Worm (Caenorhabditis elegans) whole organism, young adult: ENCODE measurements around the gene Y67D2.2.

Experiments
- B0261.1 ChIP-seq: sonication (generic microtip); optimal IDR thresholded peaks from 2 replicates; lab custom pipeline; 2016; ENCODE audit warnings: mild to moderate bottlenecking, missing genetic modification characterization, moderate library complexity, missing compliant biosample characterization
- C17E4.6 ChIP-seq: fragments of 200-800 bp; sonication (Bioruptor generic); IDR thresholded peaks from 2 replicates; pipeline ENCODE4 v1.3.6; 2022; ENCODE audit warnings: missing genetic modification reagents, missing genetic modification characterization, missing compliant biosample characterization
- D2030.7 ChIP-seq: fragments of 200-800 bp; sonication (Bioruptor generic); IDR thresholded peaks from 2 replicates; pipeline ENCODE4 v1.3.6; 2022; ENCODE audit warnings: missing genetic modification reagents, missing genetic modification characterization, missing compliant biosample characterization
- F10E7.11 ChIP-seq: sonication (generic microtip); optimal IDR thresholded peaks from 2 replicates; lab custom pipeline; 2017; ENCODE audit warnings: mild to moderate bottlenecking, missing genetic modification characterization, moderate library complexity, missing compliant biosample characterization
- F22D6.2 ChIP-seq: sonication (generic microtip); optimal IDR thresholded peaks from 2 replicates; lab custom pipeline; 2016; ENCODE audit warnings: mild to moderate bottlenecking, missing genetic modification characterization, missing compliant biosample characterization
- F33H1.4 ChIP-seq: fragments of 200-800 bp; sonication (Bioruptor generic); IDR thresholded peaks from 2 replicates; pipeline ENCODE4 v1.3.6; 2022; ENCODE audit warnings: missing genetic modification reagents, missing genetic modification characterization, missing compliant biosample characterization
- F37B4.10 ChIP-seq: fragments of 200-800 bp; sonication (Bioruptor generic); IDR thresholded peaks from 2 replicates; pipeline ENCODE4 v1.3.6; 2022; ENCODE audit warnings: missing genetic modification characterization, missing compliant biosample characterization
- F52B5.7 ChIP-seq: sonication (generic microtip); optimal IDR thresholded peaks from 2 replicates; lab custom pipeline; 2016; ENCODE audit warnings: mild to moderate bottlenecking, missing genetic modification characterization, missing compliant biosample characterization
- F57A8.1 ChIP-seq: fragments of 200-800 bp; sonication (Bioruptor generic); optimal IDR thresholded peaks from 2 replicates; lab custom pipeline; 2018; ENCODE audit warnings: mild to moderate bottlenecking, missing genetic modification characterization, moderate library complexity, missing compliant biosample characterization
- K11D2.4 ChIP-seq: fragments of 200-800 bp; sonication (Bioruptor generic); IDR thresholded peaks from 2 replicates; pipeline ENCODE4 v1.3.6; 2022; ENCODE audit warnings: missing genetic modification reagents, missing genetic modification characterization, missing compliant biosample characterization
- T07F8.4 ChIP-seq: sonication (generic microtip); optimal IDR thresholded peaks from 2 replicates; lab custom pipeline; 2016; ENCODE audit warnings: mild to moderate bottlenecking, missing genetic modification characterization, moderate library complexity, missing compliant biosample characterization
- Y53F4B.3 ChIP-seq: fragments of 200-800 bp; sonication (Bioruptor generic); IDR thresholded peaks from 2 replicates; pipeline ENCODE4 v1.3.6; 2022; ENCODE audit warnings: missing genetic modification reagents, missing genetic modification characterization, missing compliant biosample characterization
- Y53G8AR.9 ChIP-seq: fragments of 200-800 bp; sonication (Bioruptor generic); conservative IDR thresholded peaks from 2 replicates; pipeline ENCODE4 v1.3.6; 2022; ENCODE audit warnings: missing genetic modification reagents, missing genetic modification characterization, missing compliant biosample characterization
- Y67H2A.10 ChIP-seq: fragments of 200-800 bp; sonication (Bioruptor generic); conservative IDR thresholded peaks from 2 replicates; pipeline ENCODE4 v1.3.6; 2022; ENCODE audit warnings: missing genetic modification reagents, missing genetic modification characterization, missing compliant biosample characterization
- ama-1 ChIP-seq, 3 experiments: fragments of 150-350 bp in 1 of 3; sonication (generic microtip) in 2 of 3; optimal IDR thresholded peaks; 2 replicates each; lab custom pipeline; 2014 to 2018; ENCODE audit warnings: missing biosample characterization in 2 of 3, missing genetic modification characterization in 2 of 3, missing genetic modification reagents in 2 of 3
- aptf-3 ChIP-seq: fragments of 200-800 bp; sonication (Bioruptor generic); IDR thresholded peaks from 2 replicates; pipeline ENCODE4 v1.3.6; 2022; ENCODE audit warnings: missing genetic modification characterization, missing compliant biosample characterization
- ceh-40 ChIP-seq: fragments of 200-800 bp; sonication (Bioruptor generic); IDR thresholded peaks from 2 replicates; pipeline ENCODE4 v1.3.6; 2022; ENCODE audit warnings: missing genetic modification characterization, missing compliant biosample characterization
- ceh-91 ChIP-seq: fragments of 200-800 bp; sonication (Bioruptor generic); IDR thresholded peaks from 2 replicates; pipeline ENCODE4 v1.3.6; 2022; ENCODE audit warnings: missing genetic modification reagents, missing genetic modification characterization, missing compliant biosample characterization
- dpl-1 ChIP-seq: fragments of 150-350 bp; optimal IDR thresholded peaks from 2 replicates; lab custom pipeline; 2014; ENCODE audit warnings: missing biosample characterization, missing genetic modification reagents, missing genetic modification characterization
- efl-1 ChIP-seq: fragments of 150-350 bp; optimal IDR thresholded peaks from 2 replicates; lab custom pipeline; 2014; ENCODE audit warnings: missing biosample characterization, missing genetic modification reagents, missing genetic modification characterization
- ekl-4 ChIP-seq: fragments of 200-800 bp; sonication (Bioruptor generic); IDR thresholded peaks from 2 replicates; pipeline ENCODE4 v1.3.6; 2022; ENCODE audit warnings: missing genetic modification reagents, missing genetic modification characterization, missing compliant biosample characterization
- hlh-26 ChIP-seq: fragments of 200-800 bp; sonication (Bioruptor generic); conservative IDR thresholded peaks from 2 replicates; pipeline ENCODE4 v1.3.6; 2022; ENCODE audit warnings: missing genetic modification reagents, missing genetic modification characterization, missing compliant biosample characterization
- lag-1 ChIP-seq: fragments of 200-800 bp; sonication (Bioruptor generic); IDR thresholded peaks from 2 replicates; pipeline ENCODE4 v1.3.6; 2022; ENCODE audit warnings: missing genetic modification reagents, missing genetic modification characterization, missing compliant biosample characterization
- lin-35 ChIP-seq, 3 experiments: fragments of 150-350 bp in 2 of 3; sonication (generic microtip) in 1 of 3; optimal IDR thresholded peaks; 2 replicates each; lab custom pipeline; 2014 to 2018; ENCODE audit warnings: missing biosample characterization in 3 of 3, missing genetic modification characterization in 3 of 3, missing genetic modification reagents in 3 of 3
- lin-40 ChIP-seq: sonication (generic microtip); optimal IDR thresholded peaks from 2 replicates; lab custom pipeline; 2016; ENCODE audit warnings: missing genetic modification characterization, mild to moderate bottlenecking, missing compliant biosample characterization, missing genotype, missing genetic modification reagents
- lin-54 ChIP-seq: fragments of 200-800 bp; sonication (Bioruptor generic); optimal IDR thresholded peaks from 2 replicates; lab custom pipeline; 2018; ENCODE audit warnings: mild to moderate bottlenecking, missing genetic modification characterization, missing compliant biosample characterization
- lsl-1 ChIP-seq: fragments of 200-800 bp; sonication (Bioruptor generic); optimal IDR thresholded peaks from 2 replicates; lab custom pipeline; 2018; ENCODE audit warnings: mild to moderate bottlenecking, missing genetic modification characterization, moderate library complexity, missing compliant biosample characterization
- madf-3 ChIP-seq: fragments of 200-800 bp; sonication (Bioruptor generic); IDR thresholded peaks from 2 replicates; pipeline ENCODE4 v1.3.6; 2022; ENCODE audit warnings: missing genetic modification reagents, missing genetic modification characterization, missing compliant biosample characterization
- madf-6 ChIP-seq: fragments of 200-800 bp; sonication (Bioruptor generic); IDR thresholded peaks from 2 replicates; pipeline ENCODE4 v1.3.6; 2022; ENCODE audit warnings: missing genetic modification reagents, missing genetic modification characterization, missing compliant biosample characterization
- mcd-1 ChIP-seq: fragments of 200-800 bp; sonication (Bioruptor generic); IDR thresholded peaks from 2 replicates; pipeline ENCODE4 v1.3.6; 2022; ENCODE audit warnings: missing genetic modification reagents, missing genetic modification characterization, missing compliant biosample characterization
- mes-4 ChIP-seq: sonication (generic microtip); optimal IDR thresholded peaks from 2 replicates; lab custom pipeline; 2016; ENCODE audit warnings: missing genotype, missing genetic modification characterization, missing compliant biosample characterization
- nfyb-1 ChIP-seq: fragments of 200-800 bp; sonication (Bioruptor generic); IDR thresholded peaks from 2 replicates; pipeline ENCODE4 v1.3.6; 2022; ENCODE audit warnings: missing genetic modification reagents, missing genetic modification characterization, missing compliant biosample characterization
- nhr-90 ChIP-seq: sonication (generic microtip); optimal IDR thresholded peaks from 2 replicates; lab custom pipeline; 2016; ENCODE audit warnings: missing genotype, mild to moderate bottlenecking, missing genetic modification characterization, missing compliant biosample characterization
- sdz-38 ChIP-seq: sonication (generic microtip); optimal IDR thresholded peaks from 2 replicates; lab custom pipeline; 2016; ENCODE audit warnings: missing genotype, missing genetic modification characterization, missing compliant biosample characterization
- snpc-1.3 ChIP-seq: sonication (generic microtip); optimal IDR thresholded peaks from 2 replicates; lab custom pipeline; 2017; ENCODE audit warnings: missing genetic modification characterization, mild to moderate bottlenecking, missing compliant biosample characterization, antibody characterized with exemption, moderate library complexity, missing genotype, missing genetic modification reagents; ENCODE audit not compliant: insufficient read depth
- somi-1 ChIP-seq: fragments of 200-800 bp; sonication (Bioruptor generic); optimal IDR thresholded peaks from 2 replicates; lab custom pipeline; 2018; ENCODE audit warnings: mild to moderate bottlenecking, missing genetic modification characterization, missing compliant biosample characterization
- tbp1 ChIP-seq: fragments of 200-800 bp; sonication (Bioruptor generic); optimal IDR thresholded peaks from 2 replicates; lab custom pipeline; 2018; ENCODE audit warnings: mild to moderate bottlenecking, missing genetic modification characterization, missing compliant biosample characterization
- unc-62 ChIP-seq: fragments of 150-350 bp; optimal IDR thresholded peaks from 2 replicates; lab custom pipeline; 2014; ENCODE audit warnings: missing biosample characterization, missing genetic modification reagents, missing genetic modification characterization
- zfh-2 ChIP-seq: fragments of 200-800 bp; sonication (Bioruptor generic); conservative IDR thresholded peaks from 2 replicates; pipeline ENCODE4 v1.3.6; 2022; ENCODE audit warnings: missing genetic modification reagents, missing genetic modification characterization, missing compliant biosample characterization

Gene Y67D2.2

ce11 chrIII:1558441-1559159 is at the start of gene Y67D2.2, which contains the start of gene eelo-1:
Gene Y67D2.2, plus strand, starts transcription at chrIII:1558800.
Gene eelo-1, minus strand, starts transcription at chrIII:1558529.
- no peak for TF ChIP-seq Y67H2A.10 (GFP tag; lab: Robert Waterston, UW)
- peak; percentile 59; the same call in 1 of the 2 replicates for TF ChIP-seq madf-6 (GFP tag; lab: Robert Waterston, UW)
- TF ChIP-seq F10E7.11 (tag; lab: Kevin White, UChicago), result no peak
- TF ChIP-seq ekl-4 (GFP tag; lab: Robert Waterston, UW), result peak; percentile 55; the same call in 1 of the 2 replicates
- TF ChIP-seq lag-1 (GFP tag; lab: Robert Waterston, UW), result no peak
- TF ChIP-seq F37B4.10, result 0 out of 2 replicates have a peak, but pooled peaks have one; percentile 81
- TF ChIP-seq nfyb-1 (GFP tag; lab: Robert Waterston, UW), result no peak
- no peak for TF ChIP-seq K11D2.4 (GFP tag; lab: Robert Waterston, UW)
- peak; percentile 45 for TF ChIP-seq lsl-1 (GFP tag; lab: Kevin White, UChicago)
- peak; percentile 14 for TF ChIP-seq dpl-1 (GFP tag; lab: Kevin White, UChicago)
- no peak for TF ChIP-seq aptf-3 (GFP tag; lab: Robert Waterston, UW)
- TF ChIP-seq snpc-1.3, result peak; percentile 13
- no peak for TF ChIP-seq nhr-90
- no peak for TF ChIP-seq unc-62 (GFP tag; lab: Kevin White, UChicago)
- no peak for TF ChIP-seq Y53G8AR.9 (GFP tag; lab: Robert Waterston, UW)
- peak; percentile 1 for TF ChIP-seq tbp1 (GFP tag; lab: Kevin White, UChicago)
- no peak for TF ChIP-seq F52B5.7 (tag; lab: Kevin White, UChicago)
- peak; percentile 68 for TF ChIP-seq mcd-1 (GFP tag; lab: Robert Waterston, UW)
- TF ChIP-seq F57A8.1, result no peak
- TF ChIP-seq lin-54 (GFP tag; lab: Kevin White, UChicago), result peak; percentile 34
- no peak for TF ChIP-seq C17E4.6 (GFP tag; lab: Robert Waterston, UW)
- TF ChIP-seq F33H1.4, result peak; percentile 27
- TF ChIP-seq lin-35 (GFP tag; optimal IDR thresholded peaks at IDR 0.05; lab: Kevin White, UChicago), result peak in 1 of 3 experiments; percentile 58

- TF ChIP-seq lin-40 (tag; lab: Kevin White, UChicago) (no peak), somi-1 (no peak), F22D6.2 (tag; lab: Kevin White, UChicago) (no peak)
Observed at ce11 chrIII:1517893-1518292, 40.7 kb upstream of the Y67D2.2 start, which contains the start of gene tmem-120. Gene tmem-120, minus strand, starts transcription at chrIII:1517993.

ce11 chrIII:1519906-1520305 is 38.7 kb upstream of the Y67D2.2 start:
- TF ChIP-seq ceh-91 (GFP tag; lab: Robert Waterston, UW), result no peak
- no peak for TF ChIP-seq mes-4 (tag; lab: Kevin White, UChicago)
- TF ChIP-seq lsl-1 (GFP tag; lab: Kevin White, UChicago), result peak; percentile 50

DNA sequence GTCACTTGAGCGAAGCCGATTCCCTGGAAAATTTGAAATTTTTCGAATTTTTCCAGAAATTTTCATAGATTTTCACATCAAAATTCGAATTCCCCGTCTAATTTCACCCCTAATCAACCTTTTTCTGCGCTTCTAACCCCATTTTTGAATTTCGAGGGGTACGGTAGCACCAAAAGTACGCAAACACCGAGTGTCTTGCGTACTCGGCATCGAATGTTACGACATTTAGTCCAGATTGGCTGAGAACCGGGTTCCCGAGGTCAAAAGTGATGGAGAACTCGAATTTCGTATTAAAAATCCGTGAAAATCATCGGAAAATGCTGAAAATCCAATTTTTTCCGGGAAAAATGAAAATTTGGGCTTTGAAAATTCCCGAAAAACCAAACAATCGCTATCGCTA is 30.2 kb upstream of the Y67D2.2 start:
- no peak for TF ChIP-seq T07F8.4 (tag; lab: Kevin White, UChicago)
- no peak for TF ChIP-seq unc-62 (GFP tag; lab: Kevin White, UChicago)

- TF ChIP-seq zfh-2 (no peak), sdz-38 (tag; lab: Kevin White, UChicago) (no peak), ama-1 (optimal IDR thresholded peaks at IDR 0.05; lab: Kevin White, UChicago) (no peak), ama-1 (GFP tag; optimal IDR thresholded peaks at IDR 0.05; lab: Kevin White, UChicago) (no peak), hlh-26 (GFP tag; lab: Robert Waterston, UW) (no peak), somi-1 (no peak), madf-3 (GFP tag; lab: Robert Waterston, UW) (no peak), efl-1 (GFP tag; lab: Kevin White, UChicago) (peak; percentile 77), Y53F4B.3 (GFP tag; lab: Robert Waterston, UW) (no peak), F37B4.10 (no peak), ceh-91 (GFP tag; lab: Robert Waterston, UW) (0 out of 2 replicates have a peak, but pooled peaks have one; percentile 19), D2030.7 (GFP tag; lab: Robert Waterston, UW) (no peak), lin-40 (tag; lab: Kevin White, UChicago) (peak; percentile 31), B0261.1 (tag; lab: Kevin White, UChicago) (no peak), ceh-40 (no peak)
Observed at ce11 chrIII:1532777-1533473, 25.7 kb upstream of the Y67D2.2 start, which contains the start of gene snf-6. Gene snf-6, minus strand, starts transcription at chrIII:1532827.
